Worm (Caenorhabditis elegans) whole organism, young adult: ENCODE results near the gene F11G11.14.

Source experiments
- D2030.7 ChIP-seq: fragments of 200-800 bp; sonication (Bioruptor generic); IDR thresholded peaks from 2 replicates; pipeline ENCODE4 v1.3.6; 2022; ENCODE audit warnings: missing genetic modification reagents, missing genetic modification characterization, missing compliant biosample characterization
- F10E7.11 ChIP-seq: sonication (generic microtip); optimal IDR thresholded peaks from 2 replicates; lab custom pipeline; 2017; ENCODE audit warnings: mild to moderate bottlenecking, missing genetic modification characterization, moderate library complexity, missing compliant biosample characterization
- F33H1.4 ChIP-seq: fragments of 200-800 bp; sonication (Bioruptor generic); IDR thresholded peaks from 2 replicates; pipeline ENCODE4 v1.3.6; 2022; ENCODE audit warnings: missing genetic modification reagents, missing genetic modification characterization, missing compliant biosample characterization
- F49E8.2 ChIP-seq: sonication (generic microtip); optimal IDR thresholded peaks from 3 replicates; lab custom pipeline; 2017; ENCODE audit warnings: missing genetic modification characterization, mild to moderate bottlenecking, missing compliant biosample characterization, antibody characterized with exemption, moderate library complexity; ENCODE audit not compliant: insufficient read depth
- K11D2.4 ChIP-seq: fragments of 200-800 bp; sonication (Bioruptor generic); IDR thresholded peaks from 2 replicates; pipeline ENCODE4 v1.3.6; 2022; ENCODE audit warnings: missing genetic modification reagents, missing genetic modification characterization, missing compliant biosample characterization
- Y67H2A.10 ChIP-seq: fragments of 200-800 bp; sonication (Bioruptor generic); conservative IDR thresholded peaks from 2 replicates; pipeline ENCODE4 v1.3.6; 2022; ENCODE audit warnings: missing genetic modification reagents, missing genetic modification characterization, missing compliant biosample characterization
- Y95B8A.8 ChIP-seq: fragments of 200-800 bp; sonication (Bioruptor generic); IDR thresholded peaks from 2 replicates; pipeline ENCODE4 v1.3.6; 2022; ENCODE audit warnings: missing genetic modification reagents, missing genetic modification characterization, missing compliant biosample characterization
- akir-1 ChIP-seq: fragments of 200-800 bp; sonication (Bioruptor generic); optimal IDR thresholded peaks from 2 replicates; lab custom pipeline; 2018; ENCODE audit warnings: mild to moderate bottlenecking, missing genetic modification characterization, moderate library complexity, missing compliant biosample characterization
- aptf-2 ChIP-seq: fragments of 200-800 bp; sonication (Bioruptor generic); conservative IDR thresholded peaks from 2 replicates; pipeline ENCODE4 v1.3.6; 2022; ENCODE audit warnings: missing genetic modification reagents, missing genetic modification characterization, missing compliant biosample characterization
- aptf-3 ChIP-seq: fragments of 200-800 bp; sonication (Bioruptor generic); IDR thresholded peaks from 2 replicates; pipeline ENCODE4 v1.3.6; 2022; ENCODE audit warnings: missing genetic modification characterization, missing compliant biosample characterization
- attf-5 ChIP-seq: fragments of 200-800 bp; sonication (Bioruptor generic); optimal IDR thresholded peaks from 2 replicates; lab custom pipeline; 2018; ENCODE audit warnings: mild to moderate bottlenecking, missing genetic modification characterization, missing compliant biosample characterization
- attf-6 ChIP-seq: fragments of 200-800 bp; sonication (Bioruptor generic); IDR thresholded peaks from 2 replicates; pipeline ENCODE4 v1.3.6; 2022; ENCODE audit warnings: missing genetic modification reagents, missing genetic modification characterization, missing compliant biosample characterization
- cebp-1 ChIP-seq, 2 experiments: fragments of 200-800 bp in 1 of 2; sonication (Bioruptor generic) in 1 of 2; sonication (generic microtip) in 1 of 2; IDR thresholded peaks in 1 of 2; optimal IDR thresholded peaks in 1 of 2; 2 replicates each; pipeline versions ENCODE4 v1.3.6 to Lab custom; 2017 to 2022; ENCODE audit warnings: missing compliant biosample characterization in 2 of 2, missing genetic modification characterization in 2 of 2, mild to moderate bottlenecking in 1 of 2, missing genetic modification reagents in 1 of 2, moderate library complexity in 1 of 2
- ceh-40 ChIP-seq: fragments of 200-800 bp; sonication (Bioruptor generic); IDR thresholded peaks from 2 replicates; pipeline ENCODE4 v1.3.6; 2022; ENCODE audit warnings: missing genetic modification characterization, missing compliant biosample characterization
- ceh-91 ChIP-seq: fragments of 200-800 bp; sonication (Bioruptor generic); IDR thresholded peaks from 2 replicates; pipeline ENCODE4 v1.3.6; 2022; ENCODE audit warnings: missing genetic modification reagents, missing genetic modification characterization, missing compliant biosample characterization
- chd-7 ChIP-seq: sonication (generic microtip); optimal IDR thresholded peaks from 2 replicates; lab custom pipeline; 2016; ENCODE audit warnings: mild to moderate bottlenecking, missing genetic modification characterization, moderate library complexity, missing compliant biosample characterization
- egrh-3 ChIP-seq: fragments of 200-800 bp; sonication (Bioruptor generic); IDR thresholded peaks from 2 replicates; pipeline ENCODE4 v1.3.6; 2022; ENCODE audit warnings: missing genetic modification reagents, missing genetic modification characterization, missing compliant biosample characterization
- ets-4 ChIP-seq: fragments of 200-800 bp; sonication (Bioruptor generic); optimal IDR thresholded peaks from 2 replicates; lab custom pipeline; 2018; ENCODE audit warnings: mild to moderate bottlenecking, missing genetic modification characterization, missing compliant biosample characterization
- fkh-3 ChIP-seq: sonication (generic microtip); optimal IDR thresholded peaks from 2 replicates; lab custom pipeline; 2016; ENCODE audit warnings: mild to moderate bottlenecking, missing genetic modification characterization, missing compliant biosample characterization
- him-1 ChIP-seq: sonication (generic microtip); optimal IDR thresholded peaks from 2 replicates; lab custom pipeline; 2016; ENCODE audit warnings: missing genotype, missing genetic modification reagents, missing genetic modification characterization, missing compliant biosample characterization
- hmg-1.2 ChIP-seq: fragments of 200-800 bp; sonication (Bioruptor generic); IDR thresholded peaks from 2 replicates; pipeline ENCODE4 v1.3.6; 2022; ENCODE audit warnings: missing genetic modification reagents, missing genetic modification characterization, missing compliant biosample characterization
- lin-40 ChIP-seq: sonication (generic microtip); optimal IDR thresholded peaks from 2 replicates; lab custom pipeline; 2016; ENCODE audit warnings: missing genetic modification characterization, mild to moderate bottlenecking, missing compliant biosample characterization, missing genotype, missing genetic modification reagents
- lin-54 ChIP-seq: fragments of 200-800 bp; sonication (Bioruptor generic); optimal IDR thresholded peaks from 2 replicates; lab custom pipeline; 2018; ENCODE audit warnings: mild to moderate bottlenecking, missing genetic modification characterization, missing compliant biosample characterization
- lsl-1 ChIP-seq: fragments of 200-800 bp; sonication (Bioruptor generic); optimal IDR thresholded peaks from 2 replicates; lab custom pipeline; 2018; ENCODE audit warnings: mild to moderate bottlenecking, missing genetic modification characterization, moderate library complexity, missing compliant biosample characterization
- madf-10 ChIP-seq: sonication (generic microtip); optimal IDR thresholded peaks from 2 replicates; lab custom pipeline; 2016; ENCODE audit warnings: mild to moderate bottlenecking, missing genetic modification characterization, missing compliant biosample characterization
- madf-3 ChIP-seq: fragments of 200-800 bp; sonication (Bioruptor generic); IDR thresholded peaks from 2 replicates; pipeline ENCODE4 v1.3.6; 2022; ENCODE audit warnings: missing genetic modification reagents, missing genetic modification characterization, missing compliant biosample characterization
- madf-6 ChIP-seq: fragments of 200-800 bp; sonication (Bioruptor generic); IDR thresholded peaks from 2 replicates; pipeline ENCODE4 v1.3.6; 2022; ENCODE audit warnings: missing genetic modification reagents, missing genetic modification characterization, missing compliant biosample characterization
- mcd-1 ChIP-seq: fragments of 200-800 bp; sonication (Bioruptor generic); IDR thresholded peaks from 2 replicates; pipeline ENCODE4 v1.3.6; 2022; ENCODE audit warnings: missing genetic modification reagents, missing genetic modification characterization, missing compliant biosample characterization
- mxl-1 ChIP-seq: sonication (generic microtip); optimal IDR thresholded peaks from 2 replicates; lab custom pipeline; 2016; ENCODE audit warnings: missing genetic modification characterization, missing compliant biosample characterization
- nfya-2 ChIP-seq: fragments of 200-800 bp; sonication (Bioruptor generic); IDR thresholded peaks from 2 replicates; pipeline ENCODE4 v1.3.6; 2022; ENCODE audit warnings: missing genetic modification reagents, missing genetic modification characterization, missing compliant biosample characterization
- nfyb-1 ChIP-seq: fragments of 200-800 bp; sonication (Bioruptor generic); IDR thresholded peaks from 2 replicates; pipeline ENCODE4 v1.3.6; 2022; ENCODE audit warnings: missing genetic modification reagents, missing genetic modification characterization, missing compliant biosample characterization
- nhr-120 ChIP-seq: fragments of 200-800 bp; sonication (Bioruptor generic); IDR thresholded peaks from 2 replicates; pipeline ENCODE4 v1.3.6; 2022; ENCODE audit warnings: missing genetic modification characterization, missing compliant biosample characterization
- nhr-179 ChIP-seq: sonication (generic microtip); optimal IDR thresholded peaks from 2 replicates; lab custom pipeline; 2016; ENCODE audit warnings: mild to moderate bottlenecking, missing genetic modification characterization, missing compliant biosample characterization
- pbrm-1 ChIP-seq: fragments of 200-800 bp; sonication (Bioruptor generic); IDR thresholded peaks from 2 replicates; pipeline ENCODE4 v1.3.6; 2022; ENCODE audit warnings: missing genetic modification reagents, missing genetic modification characterization, missing compliant biosample characterization
- rcor-1 ChIP-seq: fragments of 200-800 bp; sonication (Bioruptor generic); IDR thresholded peaks from 2 replicates; pipeline ENCODE4 v1.3.6; 2022; ENCODE audit warnings: missing genetic modification reagents, missing genetic modification characterization, missing compliant biosample characterization
- sea-2 ChIP-seq: fragments of 200-800 bp; sonication (Bioruptor generic); IDR thresholded peaks from 2 replicates; pipeline ENCODE4 v1.3.6; 2022; ENCODE audit warnings: missing genetic modification characterization, missing compliant biosample characterization
- sptf-2 ChIP-seq: fragments of 200-800 bp; sonication (Bioruptor generic); optimal IDR thresholded peaks from 2 replicates; lab custom pipeline; 2018; ENCODE audit warnings: mild to moderate bottlenecking, missing genetic modification characterization, missing compliant biosample characterization
- tbp1 ChIP-seq: fragments of 200-800 bp; sonication (Bioruptor generic); optimal IDR thresholded peaks from 2 replicates; lab custom pipeline; 2018; ENCODE audit warnings: mild to moderate bottlenecking, missing genetic modification characterization, missing compliant biosample characterization
- xnd-1 ChIP-seq: sonication (generic microtip); optimal IDR thresholded peaks from 2 replicates; lab custom pipeline; 2016; ENCODE audit warnings: missing genotype, missing genetic modification reagents, missing genetic modification characterization, missing compliant biosample characterization
- zfh-2 ChIP-seq: fragments of 200-800 bp; sonication (Bioruptor generic); conservative IDR thresholded peaks from 2 replicates; pipeline ENCODE4 v1.3.6; 2022; ENCODE audit warnings: missing genetic modification reagents, missing genetic modification characterization, missing compliant biosample characterization
- zim-3 ChIP-seq: sonication (generic microtip); optimal IDR thresholded peaks from 2 replicates; lab custom pipeline; 2017; ENCODE audit warnings: mild to moderate bottlenecking, missing genetic modification characterization, moderate library complexity, missing compliant biosample characterization
- ztf-18 ChIP-seq: sonication (generic microtip); optimal IDR thresholded peaks from 2 replicates; lab custom pipeline; 2016; ENCODE audit warnings: missing genotype, mild to moderate bottlenecking, missing genetic modification characterization, missing compliant biosample characterization
- ztf-22 ChIP-seq: fragments of 200-800 bp; sonication (Bioruptor generic); optimal IDR thresholded peaks from 2 replicates; lab custom pipeline; 2018; ENCODE audit warnings: mild to moderate bottlenecking, missing genetic modification characterization, moderate library complexity, missing compliant biosample characterization

F11G11.14 gene

DNA sequence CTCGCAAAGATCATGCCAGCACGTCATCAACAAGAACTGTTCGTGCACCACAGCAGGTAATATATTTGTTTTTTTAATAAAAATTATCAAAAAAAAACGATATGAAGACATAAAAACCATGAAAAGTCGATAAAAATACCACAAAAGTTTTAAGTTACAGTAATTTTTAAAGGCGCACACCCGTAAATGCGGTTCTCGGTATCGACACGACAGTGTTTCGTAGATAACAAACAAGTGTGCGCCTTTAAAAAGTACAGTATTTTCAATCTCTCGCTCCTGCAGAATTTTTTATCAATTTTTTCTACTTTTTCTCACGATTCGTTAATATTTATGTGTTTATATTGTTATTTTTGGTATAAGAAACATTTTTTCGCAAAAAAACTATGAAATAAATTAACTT is 41.9 kb downstream of the F11G11.14 start:
- TF ChIP-seq F33H1.4 (peak; percentile 50; the same call in 1 of the 2 replicates), pbrm-1 (GFP tag; lab: Robert Waterston, UW) (no peak), F49E8.2 (tag; lab: Kevin White, UChicago) (no peak), egrh-3 (no peak), lsl-1 (GFP tag; lab: Kevin White, UChicago) (peak; percentile 70), nhr-120 (GFP tag; lab: Robert Waterston, UW) (no peak), aptf-3 (GFP tag; lab: Robert Waterston, UW) (no peak), madf-6 (GFP tag; lab: Robert Waterston, UW) (peak; percentile 56), nfya-2 (no peak), ztf-22 (GFP tag; lab: Kevin White, UChicago) (no peak)

ce11 chrII:4905883-4906282 is 42.4 kb downstream of the F11G11.14 start:
- TF ChIP-seq hmg-1.2 (GFP tag; lab: Robert Waterston, UW) (no peak), ztf-18 (tag; lab: Kevin White, UChicago) (no peak), fkh-3 (no peak), akir-1 (no peak), tbp1 (GFP tag; lab: Kevin White, UChicago) (no peak), ceh-40 (GFP tag; lab: Robert Waterston, UW) (no peak), sptf-2 (no peak), attf-6 (no peak), ztf-22 (GFP tag; lab: Kevin White, UChicago) (no peak), Y95B8A.8 (GFP tag; lab: Robert Waterston, UW) (no peak)

- TF ChIP-seq hmg-1.2 (GFP tag; lab: Robert Waterston, UW) (peak; percentile 40; the same call in 1 of the 2 replicates), zfh-2 (GFP tag; lab: Robert Waterston, UW) (0 out of 2 replicates have a peak, but pooled peaks have one; percentile 35), lin-40 (tag; lab: Kevin White, UChicago) (peak; percentile 24), aptf-2 (GFP tag; lab: Robert Waterston, UW) (no peak), nfyb-1 (GFP tag; lab: Robert Waterston, UW) (no peak), madf-10 (tag; lab: Kevin White, UChicago) (no peak), K11D2.4 (0 out of 2 replicates have a peak, but pooled peaks have one; percentile 9), cebp-1 (GFP tag; IDR thresholded peaks at IDR 0.05; lab: Robert Waterston, UW) (no peak), cebp-1 (tag; optimal IDR thresholded peaks at IDR 0.05; lab: Kevin White, UChicago) (peak; percentile 20), Y67H2A.10 (GFP tag; lab: Robert Waterston, UW) (no peak), attf-5 (GFP tag; lab: Kevin White, UChicago) (peak; percentile 22), zim-3 (tag; lab: Kevin White, UChicago) (no peak)
Measured at ce11 chrII:4908160-4908559, 44.7 kb downstream of the F11G11.14 start.

DNA sequence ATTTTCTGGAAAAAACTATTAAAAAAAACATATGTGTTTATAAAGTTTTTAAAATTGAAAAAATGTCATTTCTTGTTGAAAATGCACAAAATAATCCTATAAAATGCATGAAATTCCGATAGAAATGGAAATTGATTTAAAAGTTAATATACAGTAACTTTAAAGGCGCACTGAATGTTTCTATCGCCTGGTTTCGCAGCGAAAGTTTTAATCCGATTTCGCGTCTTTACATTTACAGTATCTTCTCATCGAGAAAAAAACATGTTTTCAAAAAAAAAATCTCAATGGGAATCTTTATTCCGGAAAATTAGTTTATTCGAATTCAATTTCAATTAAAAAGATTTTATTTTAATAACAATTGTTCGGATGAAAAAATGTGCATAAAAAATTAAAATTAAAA is 50.7 kb downstream of the F11G11.14 start, which contains the start of gene R05F9.11:
Gene R05F9.11, minus strand, starts transcription at position 5 of the 400 bp plus-strand sequence.
- no peak for TF ChIP-seq nfya-2
- peak; percentile 66 for TF ChIP-seq D2030.7
- peak; percentile 90 for TF ChIP-seq xnd-1 (tag; lab: Kevin White, UChicago)
- TF ChIP-seq chd-7 (tag; lab: Kevin White, UChicago): no peak
- TF ChIP-seq ets-4 (GFP tag; lab: Kevin White, UChicago): no peak
- peak; percentile 43 for TF ChIP-seq F49E8.2 (tag; lab: Kevin White, UChicago)
- TF ChIP-seq him-1 (tag; lab: Kevin White, UChicago): peak; percentile 79
- no peak for TF ChIP-seq mxl-1
- no peak for TF ChIP-seq madf-3 (GFP tag; lab: Robert Waterston, UW)
- 0 out of 2 replicates have a peak, but pooled peaks have one; percentile 18 for TF ChIP-seq mcd-1 (GFP tag; lab: Robert Waterston, UW)
- 0 out of 2 replicates have a peak, but pooled peaks have one; percentile 11 for TF ChIP-seq rcor-1 (GFP tag; lab: Robert Waterston, UW)
- TF ChIP-seq K11D2.4: no peak
- peak; percentile 45 for TF ChIP-seq lin-54 (GFP tag; lab: Kevin White, UChicago)
- no peak for TF ChIP-seq F10E7.11 (tag; lab: Kevin White, UChicago)
- peak; percentile 42 for TF ChIP-seq tbp1 (GFP tag; lab: Kevin White, UChicago)
- no peak for TF ChIP-seq sea-2 (GFP tag; lab: Robert Waterston, UW)
- no peak for TF ChIP-seq nhr-179
- TF ChIP-seq ceh-91: 0 out of 2 replicates have a peak, but pooled peaks have one; percentile 52
- TF ChIP-seq F33H1.4: peak; percentile 95
- peak; percentile 94 for TF ChIP-seq lsl-1 (GFP tag; lab: Kevin White, UChicago)
